Worm (Caenorhabditis elegans) whole organism, L2 larva: ENCODE measurements around the gene ets-9.

Experiments
- C34F6.9 ChIP-seq: fragments of 150-350 bp; optimal IDR thresholded peaks from 2 replicates; lab custom pipeline; 2014; ENCODE audit warnings: missing biosample characterization, missing genetic modification characterization
- F13H6.1 ChIP-seq: sonication (generic microtip); optimal IDR thresholded peaks from 2 replicates; lab custom pipeline; 2016; ENCODE audit warnings: missing genetic modification characterization, missing compliant biosample characterization
- Y55F3AM.14 ChIP-seq: fragments of 200-800 bp; sonication (Bioruptor generic); optimal IDR thresholded peaks from 2 replicates; lab custom pipeline; 2018; ENCODE audit warnings: mild to moderate bottlenecking, missing genetic modification characterization, missing compliant biosample characterization
- alr-1 ChIP-seq: fragments of 150-350 bp; optimal IDR thresholded peaks from 2 replicates; lab custom pipeline; 2014; ENCODE audit warnings: missing biosample characterization, missing genetic modification characterization
- aly-2 ChIP-seq: fragments of 150-350 bp; optimal IDR thresholded peaks from 2 replicates; lab custom pipeline; 2014; ENCODE audit warnings: missing biosample characterization, missing genetic modification characterization
- ama-1 ChIP-seq: fragments of 150-350 bp; optimal IDR thresholded peaks from 2 replicates; lab custom pipeline; 2018; ENCODE audit warnings: inconsistent platforms
- blmp-1 ChIP-seq: sonication (generic microtip); optimal IDR thresholded peaks from 2 replicates; lab custom pipeline; 2017; ENCODE audit warnings: missing genetic modification characterization, mild to moderate bottlenecking, missing compliant biosample characterization, antibody characterized with exemption, moderate library complexity; ENCODE audit not compliant: insufficient read depth
- ceh-16 ChIP-seq: fragments of 150-350 bp; optimal IDR thresholded peaks from 2 replicates; lab custom pipeline; 2014; ENCODE audit warnings: missing biosample characterization, missing genetic modification characterization
- ceh-82 ChIP-seq: fragments of 150-350 bp; optimal IDR thresholded peaks from 2 replicates; lab custom pipeline; 2014; ENCODE audit warnings: missing biosample characterization, missing genetic modification characterization
- crh-2 ChIP-seq: sonication (generic microtip); optimal IDR thresholded peaks from 2 replicates; lab custom pipeline; 2017; ENCODE audit warnings: missing biosample characterization, missing genetic modification characterization
- egl-27 ChIP-seq: sonication (generic microtip); optimal IDR thresholded peaks from 3 replicates; lab custom pipeline; 2017; ENCODE audit warnings: missing biosample characterization, missing genetic modification reagents, missing genetic modification characterization
- elt-1 ChIP-seq: fragments of 150-350 bp; optimal IDR thresholded peaks from 2 replicates; lab custom pipeline; 2014; ENCODE audit warnings: missing biosample characterization, missing genetic modification characterization
- elt-3 ChIP-seq: sonication (generic microtip); optimal IDR thresholded peaks from 2 replicates; lab custom pipeline; 2017; ENCODE audit warnings: missing biosample characterization, missing genetic modification characterization
- fos-1 ChIP-seq: fragments of 150-350 bp; optimal IDR thresholded peaks from 2 replicates; lab custom pipeline; 2014; ENCODE audit warnings: missing biosample characterization, missing genetic modification characterization
- gmeb-1 ChIP-seq: fragments of 150-350 bp; optimal IDR thresholded peaks from 2 replicates; lab custom pipeline; 2014; ENCODE audit warnings: missing biosample characterization, missing genetic modification characterization
- lin-11 ChIP-seq: fragments of 150-350 bp; sonication (generic microtip); optimal IDR thresholded peaks from 2 replicates; lab custom pipeline; 2014; ENCODE audit warnings: missing biosample characterization, missing genetic modification characterization, inconsistent platforms, mixed read lengths
- lin-13 ChIP-seq: fragments of 150-350 bp; optimal IDR thresholded peaks from 2 replicates; lab custom pipeline; 2014; ENCODE audit warnings: missing biosample characterization, missing genetic modification reagents, missing genetic modification characterization
- lin-39 ChIP-seq: fragments of 150-350 bp; optimal IDR thresholded peaks from 2 replicates; lab custom pipeline; 2014; ENCODE audit warnings: missing biosample characterization, missing genetic modification reagents, missing genetic modification characterization
- lsy-2 ChIP-seq, 2 experiments: fragments of 150-350 bp in 1 of 2; sonication (generic microtip) in 1 of 2; optimal IDR thresholded peaks; 2 replicates each; lab custom pipeline; 2014 to 2017; ENCODE audit warnings: missing biosample characterization in 2 of 2, missing genetic modification characterization in 2 of 2
- mab-5 ChIP-seq: fragments of 150-350 bp; optimal IDR thresholded peaks from 2 replicates; lab custom pipeline; 2014; ENCODE audit warnings: missing biosample characterization, missing genetic modification characterization
- mbf-1 ChIP-seq: sonication (generic microtip); optimal IDR thresholded peaks from 2 replicates; lab custom pipeline; 2017; ENCODE audit warnings: missing biosample characterization, missing genetic modification characterization
- nhr-10 ChIP-seq: sonication (generic microtip); optimal IDR thresholded peaks from 2 replicates; lab custom pipeline; 2017; ENCODE audit warnings: missing biosample characterization, missing genetic modification characterization
- nhr-11 ChIP-seq: fragments of 150-350 bp; optimal IDR thresholded peaks from 2 replicates; lab custom pipeline; 2014; ENCODE audit warnings: missing biosample characterization, missing genetic modification characterization
- nhr-12 ChIP-seq: fragments of 150-350 bp; optimal IDR thresholded peaks from 2 replicates; lab custom pipeline; 2014; ENCODE audit warnings: missing biosample characterization, missing genetic modification characterization
- nhr-129 ChIP-seq: fragments of 150-350 bp; optimal IDR thresholded peaks from 2 replicates; lab custom pipeline; 2014; ENCODE audit warnings: missing biosample characterization, missing genetic modification characterization
- nhr-21 ChIP-seq: fragments of 150-350 bp; optimal IDR thresholded peaks from 2 replicates; lab custom pipeline; 2014; ENCODE audit warnings: missing biosample characterization, missing genetic modification characterization
- nhr-23 ChIP-seq: fragments of 150-350 bp; optimal IDR thresholded peaks from 2 replicates; lab custom pipeline; 2014; ENCODE audit warnings: missing biosample characterization, missing genetic modification reagents, missing genetic modification characterization
- nhr-25 ChIP-seq: fragments of 150-350 bp; sonication (generic microtip); optimal IDR thresholded peaks from 3 replicates; lab custom pipeline; 2014; ENCODE audit warnings: missing biosample characterization, missing genetic modification characterization
- nhr-6 ChIP-seq: fragments of 150-350 bp; optimal IDR thresholded peaks from 2 replicates; lab custom pipeline; 2014; ENCODE audit warnings: missing biosample characterization, missing genetic modification characterization
- nhr-77 ChIP-seq: fragments of 150-350 bp; optimal IDR thresholded peaks from 2 replicates; lab custom pipeline; 2014; ENCODE audit warnings: missing biosample characterization, missing genetic modification characterization
- peb-1 ChIP-seq: fragments of 150-350 bp; optimal IDR thresholded peaks from 2 replicates; lab custom pipeline; 2014; ENCODE audit warnings: missing biosample characterization, missing genetic modification characterization
- sem-4 ChIP-seq: fragments of 150-350 bp; optimal IDR thresholded peaks from 2 replicates; lab custom pipeline; 2014; ENCODE audit warnings: missing biosample characterization, missing genetic modification reagents, missing genetic modification characterization
- skn-1 ChIP-seq: sonication (generic microtip); optimal IDR thresholded peaks from 2 replicates; lab custom pipeline; 2017; ENCODE audit warnings: missing biosample characterization, missing genetic modification characterization
- sma-3 ChIP-seq: sonication (generic microtip); optimal IDR thresholded peaks from 2 replicates; lab custom pipeline; 2016; ENCODE audit warnings: missing genetic modification reagents, missing genetic modification characterization, missing compliant biosample characterization
- sma-9 ChIP-seq, 2 experiments: fragments of 150-350 bp in 1 of 2; sonication (generic microtip) in 1 of 2; optimal IDR thresholded peaks; 2 replicates each; lab custom pipeline; 2014 to 2016; ENCODE audit warnings: missing genetic modification characterization in 2 of 2, mild to moderate bottlenecking in 1 of 2, missing biosample characterization in 1 of 2, missing compliant biosample characterization in 1 of 2, missing genetic modification reagents in 1 of 2, moderate library complexity in 1 of 2
- snpc-4 ChIP-seq: fragments of 150-350 bp; optimal IDR thresholded peaks from 2 replicates; lab custom pipeline; 2014; ENCODE audit warnings: missing biosample characterization, missing genetic modification characterization
- unc-39 ChIP-seq: fragments of 150-350 bp; optimal IDR thresholded peaks from 2 replicates; lab custom pipeline; 2014; ENCODE audit warnings: missing biosample characterization, missing genetic modification characterization
- unc-55 ChIP-seq: fragments of 150-350 bp; sonication (generic microtip); optimal IDR thresholded peaks from 3 replicates; lab custom pipeline; 2014; ENCODE audit warnings: missing biosample characterization, missing genetic modification reagents, missing genetic modification characterization
- unc-62 ChIP-seq: fragments of 150-350 bp; optimal IDR thresholded peaks from 2 replicates; lab custom pipeline; 2014; ENCODE audit warnings: missing biosample characterization, missing genetic modification reagents, missing genetic modification characterization
- zag-1 ChIP-seq: fragments of 150-350 bp; optimal IDR thresholded peaks from 2 replicates; lab custom pipeline; 2014; ENCODE audit warnings: missing biosample characterization, missing genetic modification characterization
- ztf-1 ChIP-seq: fragments of 200-800 bp; sonication (Bioruptor generic); conservative IDR thresholded peaks from 2 replicates; pipeline ENCODE4 v1.3.6; 2022; ENCODE audit warnings: missing genetic modification characterization, missing compliant biosample characterization
- ztf-11 ChIP-seq: sonication (generic microtip); optimal IDR thresholded peaks from 2 replicates; lab custom pipeline; 2017; ENCODE audit warnings: missing biosample characterization, missing genetic modification characterization
- ztf-4 ChIP-seq: fragments of 150-350 bp; optimal IDR thresholded peaks from 2 replicates; lab custom pipeline; 2014; ENCODE audit warnings: missing biosample characterization, missing genetic modification characterization

Gene ets-9

DNA sequence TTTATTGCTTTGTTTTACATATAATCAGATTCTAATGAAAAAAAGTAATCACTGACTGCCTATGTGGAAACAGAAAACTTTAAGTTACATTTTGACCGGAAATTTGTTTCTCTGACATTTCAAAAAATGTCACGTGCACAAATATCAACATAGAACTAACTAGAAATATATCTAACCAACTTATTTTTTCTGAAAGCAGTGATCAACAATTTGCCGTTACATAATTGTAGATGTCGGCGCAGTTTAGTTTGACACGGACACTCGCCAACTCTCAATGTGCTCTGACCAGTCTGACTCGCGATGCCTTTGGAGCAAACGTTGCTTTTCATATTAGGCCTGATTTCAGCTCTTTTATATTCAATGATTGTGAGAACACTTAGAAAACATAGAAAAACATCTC is 22.7 kb upstream of the ets-9 start, which contains the start of gene srv-6:
Gene srv-6 (plus strand): TSS at position 301 of the 400 bp plus-strand sequence.
- no peak for TF ChIP-seq nhr-77
- TF ChIP-seq nhr-21, result no peak
- TF ChIP-seq nhr-25 (tag; lab: Kevin White, UChicago), result no peak
- no peak for TF ChIP-seq peb-1 (tag; lab: Kevin White, UChicago)
- no peak for TF ChIP-seq ceh-82 (tag; lab: Kevin White, UChicago)
- TF ChIP-seq mbf-1 (tag; lab: Kevin White, UChicago), result no peak
- TF ChIP-seq ceh-16 (tag; lab: Kevin White, UChicago), result no peak
- no peak for TF ChIP-seq nhr-129
- no peak for TF ChIP-seq unc-62 (GFP tag; lab: Kevin White, UChicago)
- TF ChIP-seq elt-3 (tag; lab: Kevin White, UChicago), result no peak
- no peak for TF ChIP-seq nhr-6 (tag; lab: Kevin White, UChicago)
- no peak for TF ChIP-seq blmp-1 (tag; lab: Kevin White, UChicago)
- no peak for TF ChIP-seq unc-39
- TF ChIP-seq snpc-4, result no peak
- TF ChIP-seq nhr-11, result no peak
- no peak for TF ChIP-seq unc-55 (GFP tag; lab: Kevin White, UChicago)
- TF ChIP-seq nhr-10 (tag; lab: Kevin White, UChicago), result no peak
- TF ChIP-seq skn-1, result no peak
- no peak for TF ChIP-seq Y55F3AM.14

ce11 chrX:4260297-4260696 is 19.2 kb upstream of the ets-9 start, which contains the start of gene C52B9.4:
Gene C52B9.4, plus strand, starts transcription at chrX:4260652.
- TF ChIP-seq F13H6.1 (tag; lab: Kevin White, UChicago) (peak; percentile 39), egl-27 (tag; lab: Kevin White, UChicago) (peak; percentile 14), nhr-25 (tag; lab: Kevin White, UChicago) (peak; percentile 9), ceh-82 (tag; lab: Kevin White, UChicago) (no peak), nhr-129 (peak; percentile 35), unc-55 (GFP tag; lab: Kevin White, UChicago) (peak; percentile 50), lin-11 (tag; lab: Kevin White, UChicago) (peak; percentile 40), gmeb-1 (tag; lab: Kevin White, UChicago) (peak; percentile 19), C34F6.9 (tag; lab: Kevin White, UChicago) (peak; percentile 45), ama-1 (no peak), lsy-2 (tag; optimal IDR thresholded peaks at IDR 0.05; lab: Kevin White, UChicago) (peak in 1 of 2 experiments; percentile 56), mbf-1 (tag; lab: Kevin White, UChicago) (no peak), nhr-21 (no peak), blmp-1 (tag; lab: Kevin White, UChicago) (no peak), sma-3 (GFP tag; lab: Kevin White, UChicago) (peak; percentile 48), nhr-23 (tag; lab: Kevin White, UChicago) (no peak), crh-2 (tag; lab: Kevin White, UChicago) (peak; percentile 84), sma-9 (GFP tag; optimal IDR thresholded peaks at IDR 0.05; lab: Kevin White, UChicago) (peak; percentile 42), sma-9 (tag; optimal IDR thresholded peaks at IDR 0.05; lab: Kevin White, UChicago) (no peak), fos-1 (tag; lab: Kevin White, UChicago) (peak; percentile 7)

DNA sequence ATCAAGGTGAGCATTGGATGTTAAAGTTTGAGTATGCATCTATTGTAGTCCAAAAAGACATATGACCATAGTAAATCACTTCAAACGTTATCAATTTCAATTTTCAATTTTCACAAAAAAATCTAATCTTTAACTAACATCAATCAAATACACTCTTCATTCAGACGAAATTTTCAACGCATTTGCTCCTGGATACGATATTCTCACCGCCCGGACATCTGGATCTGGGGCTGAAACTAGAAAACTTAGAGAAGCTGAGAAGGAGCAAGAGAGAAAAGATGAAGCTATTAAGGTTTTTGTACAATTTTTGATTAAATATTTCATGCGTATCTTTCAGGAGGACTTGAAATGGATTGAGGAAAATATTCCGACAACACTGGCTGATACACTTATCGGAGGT is 15.7 kb upstream of the ets-9 start:
- TF ChIP-seq unc-62 (GFP tag; lab: Kevin White, UChicago), result no peak

DNA sequence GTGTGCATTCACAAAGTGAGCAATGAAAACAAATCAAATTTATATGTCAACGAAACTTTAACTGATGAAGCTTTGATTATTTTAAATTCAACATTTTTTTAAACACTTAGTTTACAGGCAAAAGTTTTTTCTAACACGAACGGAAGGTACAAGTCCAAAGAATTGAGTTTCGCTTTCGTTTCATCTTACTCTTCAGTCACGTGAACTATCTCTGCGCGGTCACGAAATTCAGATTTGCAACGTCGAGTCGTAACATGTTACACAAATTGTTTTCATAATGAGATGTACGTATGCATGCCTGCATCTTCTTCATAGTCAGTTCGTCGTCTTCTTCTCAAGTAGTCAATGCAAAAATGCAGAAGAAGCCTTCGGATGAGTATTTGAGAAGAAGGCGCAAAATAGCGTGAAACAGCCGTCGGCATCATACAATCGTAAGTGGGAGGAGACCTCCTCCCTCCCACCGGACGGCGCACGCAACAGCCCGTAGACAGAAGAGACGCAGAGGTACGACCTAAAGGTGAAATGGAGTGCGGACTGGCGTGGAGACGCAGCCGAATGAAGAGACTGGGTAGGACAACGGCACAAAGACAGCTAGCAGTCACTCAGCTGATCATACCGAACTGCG is 14.1 kb upstream of the ets-9 start, which contains the start of gene coel-1:
Gene coel-1 (plus strand): TSS at position 381 of the 625 bp plus-strand sequence.
- TF ChIP-seq sem-4, result peak; percentile 29
- peak; percentile 72 for TF ChIP-seq sma-9 (GFP tag; optimal IDR thresholded peaks at IDR 0.05; lab: Kevin White, UChicago)
- no peak for TF ChIP-seq sma-9 (tag; optimal IDR thresholded peaks at IDR 0.05; lab: Kevin White, UChicago)
- no peak for TF ChIP-seq nhr-6 (tag; lab: Kevin White, UChicago)
- no peak for TF ChIP-seq mab-5 (tag; lab: Kevin White, UChicago)
- no peak for TF ChIP-seq unc-39
- no peak for TF ChIP-seq lin-13 (GFP tag; lab: Kevin White, UChicago)
- peak; percentile 43 for TF ChIP-seq fos-1 (tag; lab: Kevin White, UChicago)
- TF ChIP-seq ztf-1 (GFP tag; lab: Robert Waterston, UW), result no peak
- TF ChIP-seq aly-2 (tag; lab: Kevin White, UChicago), result no peak
- peak; percentile 62 for TF ChIP-seq unc-55 (GFP tag; lab: Kevin White, UChicago)
- no peak for TF ChIP-seq nhr-12 (tag; lab: Kevin White, UChicago)
- TF ChIP-seq nhr-25 (tag; lab: Kevin White, UChicago), result peak; percentile 64
- no peak for TF ChIP-seq Y55F3AM.14
- peak; percentile 4 for TF ChIP-seq ama-1
- peak; percentile 30 for TF ChIP-seq crh-2 (tag; lab: Kevin White, UChicago)
- no peak for TF ChIP-seq unc-62 (GFP tag; lab: Kevin White, UChicago)
- no peak for TF ChIP-seq nhr-77
- no peak for TF ChIP-seq elt-1 (tag; lab: Kevin White, UChicago)
- no peak for TF ChIP-seq zag-1 (tag; lab: Kevin White, UChicago)
- no peak for TF ChIP-seq ceh-82 (tag; lab: Kevin White, UChicago)
- no peak for TF ChIP-seq alr-1 (tag; lab: Kevin White, UChicago)
- peak; percentile 57 for TF ChIP-seq blmp-1 (tag; lab: Kevin White, UChicago)
- peak; percentile 24 for TF ChIP-seq sma-3 (GFP tag; lab: Kevin White, UChicago)
- no peak for TF ChIP-seq nhr-11
- no peak for TF ChIP-seq gmeb-1 (tag; lab: Kevin White, UChicago)
- TF ChIP-seq mbf-1 (tag; lab: Kevin White, UChicago), result no peak
- TF ChIP-seq ztf-11, result no peak
- TF ChIP-seq ceh-16 (tag; lab: Kevin White, UChicago), result no peak
- TF ChIP-seq lin-39 (tag; lab: Kevin White, UChicago), result no peak
- no peak for TF ChIP-seq ztf-4 (tag; lab: Kevin White, UChicago)
- no peak for TF ChIP-seq snpc-4
- TF ChIP-seq nhr-10 (tag; lab: Kevin White, UChicago), result no peak
